Fruit fly (Drosophila melanogaster) whole organism: ENCODE results near the gene Nuak.

Source experiments
- CG8478 ChIP-seq: fragments of >200 bp; optimal IDR thresholded peaks from 2 replicates; lab custom pipeline; 2018; ENCODE audit warnings: inconsistent platforms
- Dll ChIP-seq: fragments of >200 bp; optimal IDR thresholded peaks from 2 replicates; lab custom pipeline; 2017
- EcR ChIP-seq, 2 experiments: fragments of >200 bp; optimal IDR thresholded peaks; 2 replicates each; lab custom pipeline; 2017; ENCODE audit warnings: missing biosample characterization in 2 of 2, missing genetic modification characterization in 2 of 2, missing genetic modification reagents in 2 of 2
- pan ChIP-seq: fragments of >200 bp; optimal IDR thresholded peaks from 2 replicates; lab custom pipeline; 2017
- psq ChIP-seq: fragments of >200 bp; optimal IDR thresholded peaks from 2 replicates; lab custom pipeline; 2017
- usp ChIP-seq: fragments of >200 bp; optimal IDR thresholded peaks from 2 replicates; lab custom pipeline; 2017; ENCODE audit warnings: missing biosample characterization, missing genetic modification characterization, mixed read lengths

The Nuak gene

DNA sequence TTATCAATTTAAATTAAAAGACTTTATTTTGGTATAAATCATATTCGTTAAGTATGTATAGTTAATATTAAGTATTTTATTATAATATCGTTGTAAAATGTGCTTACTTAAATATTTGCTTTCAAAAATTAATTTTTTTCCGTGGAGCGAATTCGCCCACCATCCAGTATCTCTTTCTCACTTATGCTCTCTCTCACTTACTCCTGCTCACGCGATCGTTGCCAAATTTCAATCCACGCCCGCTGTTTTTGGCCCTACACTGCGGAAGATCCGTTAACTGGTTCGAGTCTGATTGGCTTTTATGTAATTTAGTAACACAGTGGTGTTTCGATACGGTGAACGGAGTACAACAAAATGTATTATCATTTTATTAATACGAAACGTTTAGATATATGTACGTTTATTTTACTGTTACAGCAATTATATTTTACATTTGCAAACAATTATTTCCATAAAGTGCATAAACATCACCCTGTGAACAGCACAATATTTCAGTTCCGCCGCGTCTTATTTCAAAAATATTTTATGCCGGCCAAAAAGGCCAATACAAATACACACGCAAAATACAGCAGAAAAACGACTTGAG is 1.5 kb downstream of the Nuak start:
- no peak for TF ChIP-seq usp (GFP tag; lab: Kevin White, UChicago)
- TF ChIP-seq pan (lab: Kevin White, UChicago): no peak
- TF ChIP-seq Dll (lab: Kevin White, UChicago): no peak
- TF ChIP-seq EcR (GFP tag; optimal IDR thresholded peaks at IDR 0.05; lab: Kevin White, UChicago): no peak
- TF ChIP-seq psq (lab: Kevin White, UChicago): no peak

DNA sequence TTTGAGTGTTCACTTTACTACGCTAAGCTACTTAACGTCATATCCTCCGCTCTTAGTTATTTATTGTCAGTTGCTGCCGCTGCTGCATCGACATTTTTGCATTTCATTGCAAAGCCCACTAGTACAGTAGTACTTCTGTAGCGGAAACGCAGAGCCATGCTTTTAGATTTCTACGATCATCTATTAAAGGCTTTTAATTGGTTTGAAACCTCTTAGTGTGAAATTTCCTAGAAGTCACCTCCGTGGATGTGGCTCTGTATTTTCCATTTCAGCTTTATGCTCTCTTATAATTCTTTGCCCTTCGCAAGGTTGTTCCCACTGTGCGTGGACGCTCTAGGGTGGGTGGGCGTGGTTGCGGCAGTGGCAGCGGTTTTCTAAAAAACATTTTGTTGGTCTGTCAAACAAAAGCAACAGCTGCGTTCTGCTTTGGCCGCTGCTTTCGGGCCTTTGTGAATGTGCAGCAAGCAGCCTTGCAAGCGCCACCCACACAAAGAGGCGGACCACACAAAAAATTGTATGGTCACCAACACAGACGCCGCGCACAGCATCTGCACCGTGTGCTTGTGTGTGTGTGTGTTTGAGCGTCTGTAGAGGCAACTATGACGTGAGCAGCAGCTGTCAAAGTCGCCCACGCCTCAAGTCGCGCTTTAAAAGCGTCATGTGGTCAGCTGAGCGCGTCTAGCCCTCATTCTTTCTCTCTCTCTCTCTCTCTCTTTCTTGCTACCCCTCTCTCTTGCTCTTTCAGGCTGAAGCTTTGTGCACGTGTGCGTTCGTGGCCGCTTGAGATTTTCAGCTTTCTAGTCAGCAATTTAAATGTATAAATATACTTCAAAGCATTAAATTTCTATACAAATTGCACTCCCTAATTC is 2.8 kb downstream of the Nuak start:
- TF ChIP-seq CG8478 (lab: Kevin White, UChicago) (no peak), psq (lab: Kevin White, UChicago) (no peak), EcR (GFP tag; optimal IDR thresholded peaks at IDR 0.05; lab: Kevin White, UChicago) (no peak), usp (GFP tag; lab: Kevin White, UChicago) (no peak), pan (lab: Kevin White, UChicago) (no peak), Dll (lab: Kevin White, UChicago) (no peak)

DNA sequence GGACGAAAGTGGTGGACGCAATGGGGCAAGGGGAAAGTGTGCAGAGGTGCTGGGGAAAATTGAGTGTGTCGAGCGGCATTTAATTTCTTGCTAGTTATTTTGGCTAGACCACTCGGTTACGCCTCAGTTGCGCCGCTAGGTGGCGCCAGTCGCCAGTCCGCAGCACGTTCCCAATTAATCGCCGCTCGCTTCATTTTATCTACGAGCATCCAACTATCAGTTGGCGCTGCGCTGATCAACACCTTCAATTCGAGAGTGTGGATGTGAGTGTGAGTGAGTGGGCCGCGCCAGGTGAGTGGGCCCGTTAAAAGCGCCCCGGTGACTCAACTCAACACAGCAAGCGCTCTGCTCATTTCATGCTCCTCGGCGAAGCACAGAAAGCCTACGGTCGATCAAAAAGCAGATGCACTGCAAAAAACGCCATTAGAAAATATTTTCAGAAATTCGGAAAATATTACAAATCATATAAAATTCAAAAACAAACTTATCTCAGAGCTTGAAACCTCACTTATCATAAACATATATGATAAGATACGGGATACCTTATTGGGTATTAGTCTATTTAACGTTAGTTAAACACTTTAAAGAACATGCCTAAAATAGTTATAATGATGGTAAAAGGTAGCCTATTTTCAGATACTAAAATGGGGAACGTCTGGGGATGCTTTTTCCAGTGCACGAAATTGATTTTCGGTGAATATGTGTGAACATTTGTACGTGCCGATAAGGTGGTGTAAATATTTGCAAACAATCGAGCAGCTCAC is 4.2 kb downstream of the Nuak start:
- TF ChIP-seq usp (GFP tag; lab: Kevin White, UChicago) (no peak), Dll (lab: Kevin White, UChicago) (no peak), psq (lab: Kevin White, UChicago) (no peak), CG8478 (lab: Kevin White, UChicago) (no peak), EcR (GFP tag; optimal IDR thresholded peaks at IDR 0.05; lab: Kevin White, UChicago) (no peak), pan (lab: Kevin White, UChicago) (no peak)

DNA sequence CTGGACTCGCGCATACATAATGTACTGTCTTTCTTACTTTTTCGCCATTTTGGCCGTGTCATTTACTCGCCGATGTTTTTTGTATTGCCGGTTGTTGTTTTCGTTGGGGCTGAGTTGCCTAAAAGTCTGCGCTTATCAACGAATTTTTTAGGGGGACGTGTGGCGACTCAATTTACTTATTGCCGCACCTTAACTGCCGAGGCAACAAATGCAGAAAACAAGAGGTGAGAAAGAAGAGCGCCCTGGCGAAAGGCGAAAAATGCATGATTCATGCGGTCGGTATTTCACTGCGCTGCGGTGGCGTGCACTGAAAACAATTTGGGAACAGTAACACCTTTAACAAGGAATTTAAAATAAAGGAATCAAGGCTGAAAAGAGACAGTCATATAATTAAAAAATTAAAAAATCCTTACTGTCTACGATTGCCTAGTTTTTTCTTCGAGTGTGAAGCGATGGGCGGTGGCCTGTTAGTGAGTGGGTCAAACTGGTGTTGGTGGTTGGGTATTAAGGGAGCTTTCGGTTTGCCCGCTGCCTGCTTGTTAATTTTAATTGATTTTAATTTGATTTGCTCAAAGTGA is 4.8 kb downstream of the Nuak start:
- no peak for TF ChIP-seq pan (lab: Kevin White, UChicago)
- no peak for TF ChIP-seq EcR (GFP tag; optimal IDR thresholded peaks at IDR 0.05; lab: Kevin White, UChicago)
- TF ChIP-seq psq (lab: Kevin White, UChicago): no peak
- no peak for TF ChIP-seq usp (GFP tag; lab: Kevin White, UChicago)
- TF ChIP-seq CG8478 (lab: Kevin White, UChicago): no peak
- no peak for TF ChIP-seq Dll (lab: Kevin White, UChicago)

DNA sequence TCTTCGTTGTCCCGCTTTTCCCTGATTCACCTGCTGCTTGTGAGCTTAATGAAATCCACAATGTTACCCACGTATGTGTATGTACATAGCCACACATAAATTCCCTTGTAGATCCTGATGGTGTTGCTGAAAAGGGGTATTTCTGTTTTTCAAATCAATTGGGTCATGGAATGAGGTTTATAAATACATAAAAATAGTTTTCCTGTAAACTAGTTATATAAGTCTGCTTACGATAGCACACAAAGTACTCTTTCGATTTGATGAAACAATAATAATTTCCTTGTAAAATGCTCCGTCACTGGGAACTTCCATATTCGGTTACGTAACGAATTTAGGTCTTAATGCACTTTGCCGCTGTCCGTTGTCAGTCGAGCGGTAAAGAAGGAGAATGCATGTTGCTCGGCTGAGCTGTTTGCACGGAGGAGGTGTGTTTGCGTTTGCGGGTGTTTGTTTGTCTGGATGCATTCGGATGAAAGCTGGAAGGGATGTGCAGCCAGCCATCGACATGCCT is 5.9 kb downstream of the Nuak start:
- no peak for TF ChIP-seq psq (lab: Kevin White, UChicago)
- no peak for TF ChIP-seq pan (lab: Kevin White, UChicago)
- TF ChIP-seq CG8478 (lab: Kevin White, UChicago): no peak
- TF ChIP-seq usp (GFP tag; lab: Kevin White, UChicago): no peak
- TF ChIP-seq EcR (GFP tag; optimal IDR thresholded peaks at IDR 0.05; lab: Kevin White, UChicago): no peak
- TF ChIP-seq Dll (lab: Kevin White, UChicago): no peak

DNA sequence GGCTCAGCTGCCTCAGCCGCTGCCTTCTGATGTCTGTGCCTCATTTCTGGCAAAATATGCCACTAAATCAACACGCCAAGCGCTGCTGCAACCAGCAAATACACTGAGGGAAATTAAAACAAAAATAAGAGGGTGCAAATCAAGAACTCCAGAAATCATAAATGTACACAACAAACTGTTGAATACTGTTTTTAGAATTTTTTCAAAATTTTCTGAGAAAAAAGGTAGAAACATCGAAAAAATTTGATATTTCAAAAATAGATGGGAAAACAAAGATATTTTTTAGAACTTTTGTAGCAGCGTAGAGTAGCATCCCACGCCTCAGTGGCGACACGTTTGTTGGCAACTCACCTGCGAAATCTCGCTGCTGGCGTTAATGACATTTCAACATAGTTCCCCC is 8.6 kb downstream of the Nuak start:
- TF ChIP-seq usp (GFP tag; lab: Kevin White, UChicago) (no peak), EcR (GFP tag; optimal IDR thresholded peaks at IDR 0.05; lab: Kevin White, UChicago) (no peak), psq (lab: Kevin White, UChicago) (no peak), pan (lab: Kevin White, UChicago) (no peak), CG8478 (lab: Kevin White, UChicago) (no peak), Dll (lab: Kevin White, UChicago) (no peak)

DNA sequence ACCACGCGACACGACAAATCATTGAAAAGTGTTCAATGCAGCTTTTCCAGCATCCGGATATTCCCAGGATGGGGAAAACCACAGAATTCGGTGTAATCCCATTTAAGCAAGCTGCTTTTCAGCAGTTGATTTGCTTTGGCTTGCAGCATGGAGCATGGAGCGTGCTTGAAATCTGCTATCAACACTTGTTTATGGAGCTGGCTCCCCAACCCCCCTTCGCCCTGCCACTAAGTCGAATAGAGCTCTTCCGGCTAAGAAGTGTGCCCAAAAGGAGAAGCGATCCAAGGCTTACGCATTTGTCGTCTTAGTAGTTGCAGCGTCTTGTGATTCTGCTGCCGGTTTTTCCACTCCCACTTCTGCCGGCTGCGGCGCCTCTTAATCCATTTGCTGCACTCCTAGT is 10.2 kb downstream of the Nuak start:
- TF ChIP-seq Dll (lab: Kevin White, UChicago): no peak
- TF ChIP-seq CG8478 (lab: Kevin White, UChicago): no peak
- no peak for TF ChIP-seq usp (GFP tag; lab: Kevin White, UChicago)
- no peak for TF ChIP-seq EcR (GFP tag; optimal IDR thresholded peaks at IDR 0.05; lab: Kevin White, UChicago)
- TF ChIP-seq psq (lab: Kevin White, UChicago): no peak
- no peak for TF ChIP-seq pan (lab: Kevin White, UChicago)

DNA sequence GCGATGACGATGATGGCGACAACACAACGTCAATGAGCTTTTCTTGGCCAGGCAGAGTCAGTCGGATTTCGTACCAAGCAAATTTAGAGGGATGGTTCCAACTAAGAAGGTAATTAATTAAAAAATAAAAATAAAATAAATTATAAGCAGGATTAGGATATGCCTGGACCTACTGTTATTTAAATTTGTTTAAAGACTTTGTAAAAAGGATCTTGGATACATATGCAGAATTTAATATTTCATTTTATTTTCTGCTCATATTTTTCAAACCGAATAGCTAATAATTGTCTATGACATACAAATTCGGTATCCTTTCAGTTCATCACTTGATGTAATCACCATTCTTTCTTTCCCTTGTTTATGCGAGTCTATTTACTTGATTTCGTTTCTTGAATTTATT is 10.7 kb downstream of the Nuak start:
- TF ChIP-seq usp (GFP tag; lab: Kevin White, UChicago) (no peak), psq (lab: Kevin White, UChicago) (no peak), pan (lab: Kevin White, UChicago) (no peak), EcR (GFP tag; optimal IDR thresholded peaks at IDR 0.05; lab: Kevin White, UChicago) (no peak), Dll (lab: Kevin White, UChicago) (no peak), CG8478 (lab: Kevin White, UChicago) (no peak)

DNA sequence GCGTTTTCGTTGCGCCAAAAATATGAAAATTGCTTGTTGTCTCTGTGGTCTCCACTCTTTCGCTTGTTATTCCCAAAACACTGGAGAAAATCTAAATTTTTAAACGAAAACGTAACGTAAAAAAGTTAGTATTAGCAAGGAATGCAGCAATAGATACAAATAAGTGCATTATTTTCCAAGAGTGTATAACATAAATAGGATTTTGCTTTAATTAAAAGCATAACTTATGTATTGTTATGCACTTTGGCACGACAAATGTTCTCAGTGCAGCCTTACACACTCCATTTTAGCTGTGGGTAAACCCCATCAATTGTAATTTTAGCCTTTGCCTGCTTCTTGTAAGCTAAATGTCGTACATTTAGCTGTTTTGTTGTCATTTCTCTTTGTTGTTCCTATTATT is 11.9 kb downstream of the Nuak start:
- TF ChIP-seq usp (GFP tag; lab: Kevin White, UChicago): no peak

DNA sequence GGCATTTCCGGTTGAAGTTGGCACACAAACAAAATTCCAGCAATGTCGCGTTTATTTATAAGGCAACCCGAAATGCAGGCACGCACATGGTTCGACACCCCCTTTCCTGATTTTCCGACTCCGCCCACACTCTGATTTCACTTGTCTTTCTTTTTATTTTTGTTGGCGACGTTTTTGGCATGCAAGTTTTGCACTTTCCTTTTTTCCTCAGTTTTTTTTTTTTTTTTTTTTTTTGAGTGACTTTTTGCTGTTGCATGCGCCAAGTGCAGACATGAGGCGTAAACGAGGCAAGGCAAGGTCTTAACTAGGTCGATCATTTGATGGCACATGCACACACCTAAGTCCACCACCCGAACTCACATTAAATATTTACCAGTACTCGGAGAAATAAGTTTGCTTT is 18.0 kb downstream of the Nuak start:
- TF ChIP-seq EcR (GFP tag; optimal IDR thresholded peaks at IDR 0.05; lab: Kevin White, UChicago): no peak
- TF ChIP-seq pan (lab: Kevin White, UChicago): no peak
- TF ChIP-seq psq (lab: Kevin White, UChicago): no peak
- no peak for TF ChIP-seq CG8478 (lab: Kevin White, UChicago)
- TF ChIP-seq usp (GFP tag; lab: Kevin White, UChicago): no peak
- TF ChIP-seq Dll (lab: Kevin White, UChicago): no peak
